Worm (Caenorhabditis elegans) whole organism, early embryonic: ENCODE results near the gene F01D5.7.
"Not testable (repeated sequence)": the region's sequence is repeated elsewhere in the genome, so short reads cannot be mapped to it uniquely, and the experiment has no call there.

ENCODE experiments used
- ama-1 ChIP-seq: fragments of 150-350 bp; optimal IDR thresholded peaks from 2 replicates; lab custom pipeline; 2014
- ceh-13 ChIP-seq: fragments of 200-800 bp; sonication (Bioruptor generic); optimal IDR thresholded peaks from 2 replicates; lab custom pipeline; 2018; ENCODE audit warnings: mild to moderate bottlenecking, missing genetic modification characterization, missing compliant biosample characterization
- ceh-36 ChIP-seq: sonication (generic microtip); optimal IDR thresholded peaks from 2 replicates; lab custom pipeline; 2016; ENCODE audit warnings: missing genetic modification characterization, inconsistent platforms, missing compliant biosample characterization

DNA sequence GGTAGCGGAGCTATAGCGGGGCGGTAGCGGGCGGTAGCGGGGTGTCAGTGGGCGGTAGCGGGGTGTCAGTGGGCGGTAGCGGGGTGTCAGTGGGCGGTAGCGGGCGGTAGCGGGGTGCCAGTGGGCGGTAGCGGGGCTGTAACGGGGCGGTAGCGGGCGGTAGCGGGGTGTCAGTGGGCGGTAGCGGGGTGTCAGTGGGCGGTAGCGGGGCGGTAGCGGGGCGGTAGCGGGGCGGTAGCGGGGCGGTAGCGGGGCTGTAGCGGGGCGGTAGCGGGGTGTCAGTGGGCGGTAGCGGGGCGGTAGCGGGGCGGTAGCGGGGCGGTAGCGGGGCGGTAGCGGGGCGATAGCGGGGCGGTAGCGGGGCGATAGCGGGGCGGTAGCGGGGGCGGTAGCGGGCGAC is 11.2 kb downstream of the F01D5.7 start:
- TF ChIP-seq ceh-13 (GFP tag; lab: Kevin White, UChicago); ama-1 (lab: Kevin White, UChicago); ceh-36: not testable (repeated sequence)
